Fruit fly (Drosophila melanogaster) whole organism, prepupa: ENCODE data around the gene psd.

Experiments
- CG8119 ChIP-seq: fragments of 200-800 bp; sonication (Bioruptor generic); IDR thresholded peaks from 3 replicates; pipeline ENCODE4 v1.3.6; 2022; ENCODE audit warnings: missing biosample characterization, missing genetic modification characterization
- Eip93F ChIP-seq: fragments of 200-800 bp; sonication (Bioruptor generic); optimal IDR thresholded peaks from 2 replicates; lab custom pipeline; 2016; ENCODE audit warnings: missing biosample characterization, mild to moderate bottlenecking, missing genetic modification characterization
- Met ChIP-seq: fragments of 200-800 bp; sonication (Bioruptor generic); optimal IDR thresholded peaks from 3 replicates; lab custom pipeline; 2016; ENCODE audit warnings: missing biosample characterization, missing genetic modification characterization

DNA sequence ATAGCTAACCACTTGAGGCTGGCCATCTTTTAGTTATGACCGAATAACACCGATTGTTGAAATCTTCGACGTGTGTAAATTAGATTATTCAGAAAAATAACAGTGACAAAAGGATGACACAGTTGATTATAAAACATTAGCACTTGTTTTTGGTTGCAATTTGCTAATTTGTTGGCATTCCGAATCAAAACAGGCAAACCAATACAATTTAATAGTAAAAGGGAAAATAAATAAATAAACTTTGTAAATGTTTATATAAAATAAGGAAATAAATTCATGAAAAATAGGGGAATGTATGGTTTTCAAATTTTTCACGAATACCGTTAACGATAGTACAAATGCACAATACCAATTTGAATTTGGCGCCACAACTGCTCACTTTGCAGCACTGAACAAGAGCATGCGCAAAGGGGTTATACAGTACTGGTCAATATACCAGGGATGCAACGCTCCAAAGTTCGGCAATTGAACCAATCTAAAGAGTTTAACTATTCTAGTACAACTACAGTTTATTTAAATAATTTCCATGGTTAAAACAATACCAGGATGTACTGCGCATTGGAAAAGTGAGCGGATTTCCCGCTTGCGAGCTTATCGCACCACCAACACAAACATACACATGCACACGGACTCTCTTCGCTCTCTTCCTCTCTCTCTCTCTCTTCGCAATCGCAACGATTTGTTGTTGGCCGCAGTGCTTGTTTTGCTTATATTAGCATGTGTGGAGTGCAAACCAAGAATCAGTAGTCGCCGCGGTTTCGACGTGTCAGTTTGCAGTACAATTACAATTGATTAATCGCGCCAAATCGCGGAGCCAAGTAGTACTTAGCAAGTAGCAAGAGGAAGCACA lies 21.3 kb downstream of the psd start, which contains the start of the genes Sfp26Ad and Gpdh1:
- TF ChIP-seq CG8119 (GFP tag; lab: Robert Waterston, UW) (peak; percentile 71), Eip93F (no peak), Met (GFP tag; lab: Kevin White, UChicago) (peak; percentile 81)
